Fruit fly (Drosophila melanogaster) whole organism: ENCODE measurements around the gene CG31145.

Experiments used
- CG8478 ChIP-seq: fragments of >200 bp; optimal IDR thresholded peaks from 2 replicates; lab custom pipeline; 2018; ENCODE audit warnings: inconsistent platforms
- Dll ChIP-seq: fragments of >200 bp; optimal IDR thresholded peaks from 2 replicates; lab custom pipeline; 2017
- pan ChIP-seq: fragments of >200 bp; optimal IDR thresholded peaks from 2 replicates; lab custom pipeline; 2017
- psq ChIP-seq: fragments of >200 bp; optimal IDR thresholded peaks from 2 replicates; lab custom pipeline; 2017

DNA sequence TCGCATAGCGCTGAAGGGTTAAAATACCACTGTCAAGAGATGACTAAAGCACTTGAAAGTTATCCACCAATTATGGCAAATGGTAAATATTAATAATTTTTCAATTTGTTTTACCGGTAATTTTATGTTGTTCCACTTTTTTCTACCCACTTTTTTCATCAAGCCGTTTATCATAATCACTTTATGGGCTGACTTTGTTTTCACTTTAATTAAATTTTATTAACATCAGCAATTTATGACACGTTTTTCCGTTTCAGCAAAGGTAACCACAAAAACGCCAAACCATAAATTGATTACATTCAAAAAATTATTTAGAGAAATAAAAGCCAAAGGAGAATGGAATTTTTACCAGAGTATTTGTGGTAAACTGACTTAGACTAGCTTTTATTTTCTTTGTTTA, 14.0 kb downstream of the CG31145 start:
- TF ChIP-seq psq (lab: Kevin White, UChicago) (no peak), CG8478 (lab: Kevin White, UChicago) (no peak), pan (lab: Kevin White, UChicago) (no peak), Dll (lab: Kevin White, UChicago) (no peak)
